Worm (Caenorhabditis elegans) whole organism, early embryonic: ENCODE data around the gene Y43F8B.3.

ENCODE experiments used
- aly-1 ChIP-seq: sonication (generic microtip); optimal IDR thresholded peaks from 2 replicates; lab custom pipeline; 2016; ENCODE audit warnings: missing genetic modification characterization, missing compliant biosample characterization
- ama-1 ChIP-seq: fragments of 150-350 bp; optimal IDR thresholded peaks from 2 replicates; lab custom pipeline; 2014
- pes-1 ChIP-seq: fragments of 200-800 bp; sonication (Bioruptor generic); IDR thresholded peaks from 2 replicates; pipeline ENCODE4 v1.3.6; 2022; ENCODE audit warnings: missing genetic modification reagents, missing genetic modification characterization, missing compliant biosample characterization

DNA sequence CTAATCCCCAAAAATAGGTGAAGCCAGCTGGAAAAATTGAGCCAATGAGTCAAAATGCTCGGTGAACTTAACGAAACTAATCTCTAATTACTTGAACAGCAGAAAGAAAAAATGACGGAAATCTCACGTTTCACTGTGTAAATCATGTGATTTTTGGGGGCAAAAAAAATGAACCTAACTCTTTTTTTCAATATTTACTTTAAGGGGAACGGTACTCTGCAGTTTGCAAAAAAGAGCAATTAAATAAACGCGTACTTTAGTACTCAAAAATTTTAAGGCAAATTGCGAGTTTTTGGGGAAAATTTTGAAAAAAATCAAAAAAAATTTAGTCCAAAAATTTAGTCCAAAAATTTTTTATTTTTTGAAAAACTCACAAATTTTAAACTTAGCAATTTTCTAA lies 28.1 kb downstream of the Y43F8B.3 start:
- TF ChIP-seq aly-1 (tag; lab: Kevin White, UChicago), result no peak
- no peak for TF ChIP-seq ama-1 (lab: Kevin White, UChicago)
- TF ChIP-seq pes-1 (GFP tag; lab: Robert Waterston, UW), result no peak
